Fruit fly (Drosophila melanogaster) whole organism, embryonic: ENCODE measurements around the gene CG17349.

Experiments
- CG10959 ChIP-seq: fragments of 200-800 bp; sonication (Bioruptor generic); IDR thresholded peaks from 2 replicates; pipeline ENCODE4 v1.3.6; 2022; ENCODE audit warnings: missing biosample characterization, missing genetic modification characterization
- CG4617 ChIP-seq: fragments of 200-800 bp; sonication (Bioruptor generic); optimal IDR thresholded peaks from 3 replicates; lab custom pipeline; 2016; ENCODE audit warnings: missing biosample characterization, missing genetic modification characterization, borderline replicate concordance
- CG7786 ChIP-seq: fragments of 200-800 bp; sonication (Bioruptor generic); optimal IDR thresholded peaks from 2 replicates; lab custom pipeline; 2016; ENCODE audit warnings: missing biosample characterization, missing genetic modification characterization
- HLH4C ChIP-seq: fragments of 200-800 bp; sonication (Bioruptor generic); IDR thresholded peaks from 3 replicates; pipeline ENCODE4 v1.3.6; 2022; ENCODE audit warnings: missing biosample characterization, missing genetic modification characterization; ENCODE audit not compliant: partially characterized antibody
- HLHmδ ChIP-seq: fragments of 200-800 bp; sonication (Bioruptor generic); optimal IDR thresholded peaks from 2 replicates; lab custom pipeline; 2018; ENCODE audit warnings: missing biosample characterization, mild to moderate bottlenecking, missing genetic modification characterization, moderate library complexity
- Xrp1 ChIP-seq: fragments of 200-800 bp; sonication (Bioruptor generic); IDR thresholded peaks from 2 replicates; pipeline ENCODE4 v1.3.6; 2022; ENCODE audit warnings: missing biosample characterization, missing genetic modification characterization
- kay ChIP-seq: fragments of 200-800 bp; sonication (Bioruptor generic); optimal IDR thresholded peaks from 2 replicates; lab custom pipeline; 2016; ENCODE audit warnings: missing biosample characterization, missing genetic modification characterization

- TF ChIP-seq CG10959 (GFP tag; lab: Robert Waterston, UW), result no peak
- no peak for TF ChIP-seq CG4617 (GFP tag; lab: Kevin White, UChicago)
- no peak for TF ChIP-seq HLHmδ
- TF ChIP-seq HLH4C (GFP tag; lab: Robert Waterston, UW), result no peak
- no peak for TF ChIP-seq Xrp1 (GFP tag; lab: Robert Waterston, UW)
- TF ChIP-seq kay (GFP tag; lab: Kevin White, UChicago), result no peak
- no peak for TF ChIP-seq CG7786 (GFP tag; lab: Kevin White, UChicago)
These were observed 45.5 kb upstream of the CG17349 start for dm6 chr2L:19324737-19325136.
